Worm (Caenorhabditis elegans) whole organism, L1 larva: ENCODE results near the gene C42D8.9.

ENCODE experiments used
- C34B4.2 ChIP-seq: sonication (generic microtip); optimal IDR thresholded peaks from 2 replicates; lab custom pipeline; 2017; ENCODE audit warnings: mild to moderate bottlenecking, missing genetic modification characterization, missing compliant biosample characterization
- aly-2 ChIP-seq: fragments of 150-350 bp; optimal IDR thresholded peaks from 2 replicates; lab custom pipeline; 2014; ENCODE audit warnings: missing biosample characterization, missing genetic modification characterization
- blmp-1 ChIP-seq: fragments of 150-350 bp; optimal IDR thresholded peaks from 2 replicates; lab custom pipeline; 2014; ENCODE audit warnings: missing biosample characterization, missing genetic modification characterization
- ceh-82 ChIP-seq, 3 experiments: fragments of 150-350 bp in 1 of 3; sonication (generic microtip) in 2 of 3; optimal IDR thresholded peaks; 2 replicates each; lab custom pipeline; 2014 to 2017; ENCODE audit warnings: missing biosample characterization in 3 of 3, missing genetic modification characterization in 3 of 3
- ceh-90 ChIP-seq: sonication (generic microtip); optimal IDR thresholded peaks from 2 replicates; lab custom pipeline; 2016; ENCODE audit warnings: missing genetic modification characterization, missing compliant biosample characterization
- dpl-1 ChIP-seq, 3 experiments: fragments of 150-350 bp in 2 of 3; sonication (generic microtip) in 1 of 3; optimal IDR thresholded peaks; 2 replicates each; lab custom pipeline; 2014 to 2017; ENCODE audit warnings: missing biosample characterization in 3 of 3, missing genetic modification characterization in 3 of 3, missing genetic modification reagents in 3 of 3
- dsc-1 ChIP-seq: sonication (generic microtip); optimal IDR thresholded peaks from 2 replicates; lab custom pipeline; 2016; ENCODE audit warnings: mild to moderate bottlenecking, missing genetic modification characterization, missing compliant biosample characterization
- efl-1 ChIP-seq, 4 experiments: fragments of 150-350 bp; optimal IDR thresholded peaks in 3 of 4; peaks in 1 of 4; 1 replicate in 1 of 4; 2 replicates in 3 of 4; lab custom pipeline; 2014; ENCODE audit warnings: missing biosample characterization in 2 of 4, missing genetic modification characterization in 2 of 4, missing genetic modification reagents in 2 of 4
- egl-13 ChIP-seq: sonication (generic microtip); optimal IDR thresholded peaks from 2 replicates; lab custom pipeline; 2016; ENCODE audit warnings: missing genotype, missing genetic modification reagents, missing genetic modification characterization, missing compliant biosample characterization
- egl-27 ChIP-seq, 2 experiments: fragments of 150-350 bp in 1 of 2; sonication (generic microtip); optimal IDR thresholded peaks; 3 replicates each; lab custom pipeline; 2017 to 2018; ENCODE audit warnings: missing biosample characterization in 2 of 2, missing genetic modification characterization in 2 of 2, missing genetic modification reagents in 2 of 2
- fkh-4 ChIP-seq: sonication (generic microtip); optimal IDR thresholded peaks from 2 replicates; lab custom pipeline; 2016; ENCODE audit warnings: missing compliant biosample characterization, missing genetic modification characterization, borderline replicate concordance
- fkh-8 ChIP-seq: sonication (generic microtip); optimal IDR thresholded peaks from 2 replicates; lab custom pipeline; 2016; ENCODE audit warnings: mild to moderate bottlenecking, missing genetic modification characterization, missing compliant biosample characterization
- grh-1 ChIP-seq: fragments of 200-800 bp; sonication (Bioruptor generic); IDR thresholded peaks from 2 replicates; pipeline ENCODE4 v1.3.6; 2022; ENCODE audit warnings: missing genetic modification reagents, missing genetic modification characterization, missing compliant biosample characterization
- hpl-2 ChIP-seq: fragments of 150-350 bp; optimal IDR thresholded peaks from 2 replicates; lab custom pipeline; 2014; ENCODE audit warnings: missing biosample characterization, missing genetic modification reagents, missing genetic modification characterization
- isw-1 ChIP-seq: fragments of 200-800 bp; sonication (Bioruptor generic); IDR thresholded peaks from 2 replicates; pipeline ENCODE4 v1.3.6; 2022; ENCODE audit warnings: missing genetic modification characterization, missing compliant biosample characterization
- jun-1 ChIP-seq: fragments of 150-350 bp; optimal IDR thresholded peaks from 2 replicates; lab custom pipeline; 2014; ENCODE audit warnings: missing biosample characterization, missing genetic modification reagents, missing genetic modification characterization
- lin-14 ChIP-seq: fragments of 200-800 bp; sonication (Bioruptor generic); optimal IDR thresholded peaks from 2 replicates; lab custom pipeline; 2018; ENCODE audit warnings: mild to moderate bottlenecking, missing genetic modification characterization, moderate library complexity, missing compliant biosample characterization
- lin-35 ChIP-seq, 2 experiments: fragments of 150-350 bp; optimal IDR thresholded peaks; 2 replicates each; lab custom pipeline; 2014; ENCODE audit warnings: missing biosample characterization in 2 of 2, missing genetic modification characterization in 2 of 2, missing genetic modification reagents in 2 of 2
- mab-9 ChIP-seq: fragments of 200-800 bp; sonication (Bioruptor generic); IDR thresholded peaks from 2 replicates; pipeline ENCODE4 v1.3.6; 2022; ENCODE audit warnings: missing genetic modification reagents, missing genetic modification characterization, missing compliant biosample characterization
- mdl-1 ChIP-seq, 2 experiments: fragments of 150-350 bp; optimal IDR thresholded peaks; 2 replicates each; lab custom pipeline; 2014 to 2017; ENCODE audit warnings: missing biosample characterization in 2 of 2, missing genetic modification characterization in 2 of 2, inconsistent platforms in 1 of 2
- mef-2 ChIP-seq: fragments of 150-350 bp; optimal IDR thresholded peaks from 2 replicates; lab custom pipeline; 2014; ENCODE audit warnings: missing biosample characterization, missing genetic modification characterization
- mep-1 ChIP-seq: fragments of 150-350 bp; optimal IDR thresholded peaks from 2 replicates; lab custom pipeline; 2014; ENCODE audit warnings: missing biosample characterization, missing genetic modification characterization
- nhr-20 ChIP-seq: sonication (generic microtip); optimal IDR thresholded peaks from 2 replicates; lab custom pipeline; 2016; ENCODE audit warnings: mild to moderate bottlenecking, missing genetic modification characterization, missing compliant biosample characterization
- nhr-28 ChIP-seq: fragments of 150-350 bp; optimal IDR thresholded peaks from 2 replicates; lab custom pipeline; 2014; ENCODE audit warnings: missing biosample characterization, missing genetic modification characterization
- nhr-47 ChIP-seq: sonication (generic microtip); optimal IDR thresholded peaks from 2 replicates; lab custom pipeline; 2016; ENCODE audit warnings: mild to moderate bottlenecking, missing genetic modification characterization, moderate library complexity, missing compliant biosample characterization
- nhr-71 ChIP-seq: sonication (generic microtip); optimal IDR thresholded peaks from 2 replicates; lab custom pipeline; 2016; ENCODE audit warnings: mild to moderate bottlenecking, missing genetic modification characterization, moderate library complexity, missing compliant biosample characterization
- nhr-77 ChIP-seq: fragments of 150-350 bp; optimal IDR thresholded peaks from 2 replicates; lab custom pipeline; 2014; ENCODE audit warnings: missing biosample characterization, missing genetic modification characterization
- nhr-84 ChIP-seq: sonication (generic microtip); optimal IDR thresholded peaks from 2 replicates; lab custom pipeline; 2017; ENCODE audit warnings: missing biosample characterization, missing genetic modification characterization
- nhr-85 ChIP-seq: sonication (generic microtip); peaks from one replicate; lab custom pipeline; 2016; ENCODE audit warnings: missing genetic modification characterization, inconsistent platforms, missing compliant biosample characterization
- pax-3 ChIP-seq: fragments of 200-800 bp; sonication (Bioruptor generic); optimal IDR thresholded peaks from 2 replicates; lab custom pipeline; 2018; ENCODE audit warnings: mild to moderate bottlenecking, missing genetic modification characterization, moderate library complexity, missing compliant biosample characterization
- pqm-1 ChIP-seq: sonication (generic microtip); optimal IDR thresholded peaks from 3 replicates; lab custom pipeline; 2017; ENCODE audit warnings: missing biosample characterization, missing genetic modification characterization
- snpc-4 ChIP-seq: fragments of 150-350 bp; optimal IDR thresholded peaks from 2 replicates; lab custom pipeline; 2014; ENCODE audit warnings: missing biosample characterization, missing genetic modification characterization
- snu-23 ChIP-seq: sonication (generic microtip); optimal IDR thresholded peaks from 2 replicates; lab custom pipeline; 2016; ENCODE audit warnings: missing genetic modification characterization, missing compliant biosample characterization
- sox-4 ChIP-seq: sonication (generic microtip); optimal IDR thresholded peaks from 2 replicates; lab custom pipeline; 2016; ENCODE audit warnings: missing genetic modification characterization, missing compliant biosample characterization
- swsn-7 ChIP-seq: sonication (generic microtip); optimal IDR thresholded peaks from 2 replicates; lab custom pipeline; 2016; ENCODE audit warnings: missing genetic modification characterization, missing compliant biosample characterization
- unc-130 ChIP-seq: fragments of 150-350 bp; optimal IDR thresholded peaks from 2 replicates; lab custom pipeline; 2017; ENCODE audit warnings: missing biosample characterization, missing genetic modification characterization, inconsistent platforms
- unc-30 ChIP-seq: sonication (generic microtip); optimal IDR thresholded peaks from 2 replicates; lab custom pipeline; 2017; ENCODE audit warnings: missing biosample characterization, missing genetic modification characterization
- unc-62 ChIP-seq: fragments of 150-350 bp; optimal IDR thresholded peaks from 2 replicates; lab custom pipeline; 2014; ENCODE audit warnings: missing biosample characterization, missing genetic modification reagents, missing genetic modification characterization
- unc-86 ChIP-seq: sonication (generic microtip); optimal IDR thresholded peaks from 2 replicates; lab custom pipeline; 2016; ENCODE audit warnings: missing genetic modification characterization, missing compliant biosample characterization
- ztf-11 ChIP-seq, 2 experiments: sonication (generic microtip); optimal IDR thresholded peaks; 2 replicates each; lab custom pipeline; 2016 to 2017; ENCODE audit warnings: missing genetic modification characterization in 2 of 2, missing biosample characterization in 1 of 2, missing compliant biosample characterization in 1 of 2

C42D8.9 gene

ce11 chrX:5151403-5151802, 44.6 kb upstream of the C42D8.9 start:
- TF ChIP-seq unc-62 (GFP tag; lab: Kevin White, UChicago) (no peak), nhr-20 (no peak), pqm-1 (tag; lab: Kevin White, UChicago) (no peak), nhr-28 (no peak), lin-35 (GFP tag; optimal IDR thresholded peaks at IDR 0.05; lab: Kevin White, UChicago) (no peak), snu-23 (GFP tag; lab: Kevin White, UChicago) (no peak), unc-86 (tag; lab: Kevin White, UChicago) (no peak), ztf-11 (tag; optimal IDR thresholded peaks at IDR 0.05; lab: Kevin White, UChicago) (no peak), fkh-8 (tag; lab: Kevin White, UChicago) (peak; percentile 58), nhr-47 (tag; lab: Kevin White, UChicago) (peak; percentile 4), dsc-1 (tag; lab: Kevin White, UChicago) (peak; percentile 90), sox-4 (tag; lab: Kevin White, UChicago) (no peak), hpl-2 (GFP tag; lab: Kevin White, UChicago) (no peak), egl-27 (tag; optimal IDR thresholded peaks at IDR 0.05; lab: Kevin White, UChicago) (no peak), snpc-4 (tag; lab: Kevin White, UChicago) (no peak), ceh-90 (tag; lab: Kevin White, UChicago) (no peak), unc-30 (tag; lab: Kevin White, UChicago) (no peak), aly-2 (tag; lab: Kevin White, UChicago) (no peak), grh-1 (no peak), fkh-4 (tag; lab: Kevin White, UChicago) (no peak), mef-2 (tag; lab: Kevin White, UChicago) (no peak), pax-3 (tag; lab: Kevin White, UChicago) (peak; percentile 48), nhr-71 (tag; lab: Kevin White, UChicago) (peak; percentile 30)

- peak; percentile 100 for TF ChIP-seq blmp-1 (tag; lab: Kevin White, UChicago)
- TF ChIP-seq jun-1 (tag; lab: Kevin White, UChicago) = no peak
- TF ChIP-seq, all 84 proteins: peak for 1
These were observed 43.5 kb upstream of the C42D8.9 start, which contains the start of gene dpy-8 for ce11 chrX:5150389-5150788. Gene dpy-8, minus strand, starts transcription at chrX:5150476.

DNA sequence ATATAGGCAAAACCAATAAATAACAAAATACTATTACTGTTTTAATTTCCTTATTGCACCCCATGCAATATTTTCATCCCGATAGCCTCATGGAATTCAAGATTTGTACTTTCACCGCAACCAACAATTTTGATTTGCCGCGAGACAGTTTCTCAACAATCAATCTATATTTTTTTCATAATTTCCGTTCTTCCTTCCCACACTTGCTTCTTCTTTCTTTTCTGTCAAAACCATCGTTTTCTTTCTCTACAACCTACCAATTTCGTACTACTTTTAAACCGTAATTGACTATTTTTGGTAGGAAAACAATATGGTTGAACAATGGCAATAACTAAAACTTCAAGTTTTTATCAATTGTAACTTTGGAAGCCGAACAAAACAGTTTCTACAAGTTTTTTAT, 41.1 kb upstream of the C42D8.9 start, which contains the start of gene C31H2.14:
Gene C31H2.14 (plus strand): TSS at position 301 of the 400 bp plus-strand sequence.
- no peak for TF ChIP-seq jun-1 (tag; lab: Kevin White, UChicago)
- TF ChIP-seq mep-1 (tag; lab: Kevin White, UChicago) = no peak
- TF ChIP-seq mef-2 (tag; lab: Kevin White, UChicago) = no peak
- TF ChIP-seq fkh-8 (tag; lab: Kevin White, UChicago) = no peak
- TF ChIP-seq mab-9 (GFP tag; lab: Robert Waterston, UW) = no peak
- no peak for TF ChIP-seq nhr-77 (tag; lab: Kevin White, UChicago)
- TF ChIP-seq unc-130 (tag; lab: Kevin White, UChicago) = no peak
- TF ChIP-seq efl-1 (optimal IDR thresholded peaks at IDR 0.05; lab: Kevin White, UChicago) = no peak
- TF ChIP-seq efl-1 (GFP tag; optimal IDR thresholded peaks at IDR 0.05 in 1 of 2; lab: Kevin White, UChicago) = no peak
- TF ChIP-seq lin-14 = no peak
- no peak for TF ChIP-seq egl-27 (tag; optimal IDR thresholded peaks at IDR 0.05; lab: Kevin White, UChicago)
- TF ChIP-seq nhr-71 (tag; lab: Kevin White, UChicago) = no peak
- TF ChIP-seq pax-3 (tag; lab: Kevin White, UChicago) = no peak

DNA sequence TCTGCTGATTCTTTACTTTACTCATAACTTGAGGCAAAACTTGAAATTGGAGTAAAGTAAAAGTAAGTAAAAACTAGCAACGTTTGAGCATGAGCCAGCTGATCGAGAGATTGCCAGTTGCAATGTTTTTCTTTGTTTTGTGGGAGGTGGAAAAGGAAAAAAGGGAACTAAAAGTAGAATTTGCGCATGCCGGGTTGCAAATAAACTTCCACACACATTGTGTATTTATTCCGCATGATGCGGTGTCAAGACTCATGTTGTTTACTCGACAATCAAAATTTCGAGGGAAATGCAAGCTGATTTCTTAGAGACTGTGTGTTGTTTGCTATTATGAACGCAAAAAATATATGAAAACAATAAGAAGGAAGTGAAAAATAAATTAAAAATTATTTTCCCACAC, 35.6 kb upstream of the C42D8.9 start:
- TF ChIP-seq C34B4.2 (tag; lab: Kevin White, UChicago) (no peak), ceh-82 (tag; optimal IDR thresholded peaks at IDR 0.05; lab: Kevin White, UChicago) (no peak), egl-13 (tag; lab: Kevin White, UChicago) (no peak), mdl-1 (tag; optimal IDR thresholded peaks at IDR 0.05; lab: Kevin White, UChicago) (no peak), swsn-7 (no peak), dpl-1 (GFP tag; optimal IDR thresholded peaks at IDR 0.05; lab: Kevin White, UChicago) (no peak), nhr-28 (no peak), isw-1 (no peak), nhr-84 (no peak), nhr-85 (tag; lab: Kevin White, UChicago) (peak; percentile 12), lin-14 (peak; percentile 2)
